Fruit fly (Drosophila melanogaster): Measurements from ENCODE around the gene Lcp65Ab2.

Lcp65Ab2 gene

dm6 chr3L:6192822-6193555 lies 46.5 kb downstream of the Lcp65Ab2 start, which contains the start of the genes Sf3b6 and Tnpo (continued):
- TF ChIP-seq CG10321 (GFP tag; IDR thresholded peaks at IDR 0.05) = no peak
- peak; percentile 79 for TF ChIP-seq CG8290 (GFP tag; optimal IDR thresholded peaks at IDR 0.05)
- peak in 1 of 2 experiments; percentile 66 for TF ChIP-seq CG8290 (tag; optimal IDR thresholded peaks at IDR 0.05)
- TF ChIP-seq sr (GFP tag; IDR thresholded peaks at IDR 0.05) = peak; percentile 8; the same call in 1 of the 3 replicates
- TF ChIP-seq CG6654 (GFP tag; optimal IDR thresholded peaks at IDR 0.05) = no peak
- TF ChIP-seq Myb (GFP tag; optimal IDR thresholded peaks at IDR 0.05) = peak; percentile 60
- TF ChIP-seq shn (GFP tag; optimal IDR thresholded peaks at IDR 0.05) = peak; percentile 62
- TF ChIP-seq MESR4 (GFP tag; optimal IDR thresholded peaks at IDR 0.05) = peak; percentile 53
- peak; percentile 62; the same call in 2 of the 3 replicates for TF ChIP-seq HLH4C (GFP tag; IDR thresholded peaks at IDR 0.05; ENCODE audit: partially characterized antibody)
- TF ChIP-seq bsh (GFP tag; optimal IDR thresholded peaks at IDR 0.05) = no peak
- TF ChIP-seq scrt (GFP tag; optimal IDR thresholded peaks at IDR 0.05) = peak; percentile 65
- TF ChIP-seq nmo (GFP tag; optimal IDR thresholded peaks at IDR 0.05) = peak; percentile 93
- TF ChIP-seq unc-4 (GFP tag; IDR thresholded peaks at IDR 0.05; ENCODE audit: partially characterized antibody) = peak; percentile 65
- TF ChIP-seq CG10979 (tag; optimal IDR thresholded peaks at IDR 0.05) = peak; percentile 71
- peak; percentile 89; the same call in 1 of the 2 replicates for TF ChIP-seq ranshi (GFP tag; IDR thresholded peaks at IDR 0.05)
- TF ChIP-seq NK7.1 (GFP tag; optimal IDR thresholded peaks at IDR 0.05) = peak; percentile 48
- TF ChIP-seq CG9727 (GFP tag; optimal IDR thresholded peaks at IDR 0.05) = peak; percentile 90
- peak; percentile 92 for TF ChIP-seq slbo (GFP tag; IDR thresholded peaks at IDR 0.05)
- peak; percentile 84 for TF ChIP-seq sisA (GFP tag; IDR thresholded peaks at IDR 0.05)
- TF ChIP-seq CG1024 (GFP tag; IDR thresholded peaks at IDR 0.05) = peak; percentile 41; the same call in 1 of the 2 replicates
- peak; percentile 70 for TF ChIP-seq Ada2b (GFP tag; IDR thresholded peaks at IDR 0.05)
- no peak for TF ChIP-seq CG11398 (GFP tag; optimal IDR thresholded peaks at IDR 0.05)
- TF ChIP-seq Taf1 (GFP tag; IDR thresholded peaks at IDR 0.05) = peak; percentile 68; the same call in 1 of the 2 replicates
- TF ChIP-seq slou (GFP tag; optimal IDR thresholded peaks at IDR 0.05) = peak; percentile 82
- TF ChIP-seq stc (GFP tag; IDR thresholded peaks at IDR 0.05) = peak; percentile 60; the same call in 1 of the 2 replicates
- peak; percentile 44 for TF ChIP-seq CG12744 (GFP tag; optimal IDR thresholded peaks at IDR 0.05)
- TF ChIP-seq Hr39 (optimal IDR thresholded peaks at IDR 0.05) = no peak
- peak; percentile 63; the same call in 1 of the 2 replicates for TF ChIP-seq Oaz (GFP tag; IDR thresholded peaks at IDR 0.05)
- TF ChIP-seq CG12769 (tag; optimal IDR thresholded peaks at IDR 0.05) = no peak
- TF ChIP-seq dmrt99B (tag; optimal IDR thresholded peaks at IDR 0.05) = no peak
- TF ChIP-seq CoRest (tag; optimal IDR thresholded peaks at IDR 0.05) = peak; percentile 93
- TF ChIP-seq pros (GFP tag; optimal IDR thresholded peaks at IDR 0.05) = no peak
- TF ChIP-seq Hsf (GFP tag; optimal IDR thresholded peaks at IDR 0.05) = peak; percentile 84
- peak; percentile 92 for TF ChIP-seq CG13775 (GFP tag; optimal IDR thresholded peaks at IDR 0.05)
- no peak for TF ChIP-seq CG1603 (tag; optimal IDR thresholded peaks at IDR 0.05)
- peak; percentile 80 for TF ChIP-seq CG10267 (tag; optimal IDR thresholded peaks at IDR 0.05)
- peak; percentile 24; the same call in 1 of the 2 replicates for TF ChIP-seq Poxn (GFP tag; IDR thresholded peaks at IDR 0.05)
- no peak for TF ChIP-seq repo (GFP tag; optimal IDR thresholded peaks at IDR 0.05)
- TF ChIP-seq Dip2 (GFP tag; IDR thresholded peaks at IDR 0.05) = no peak
- TF ChIP-seq Opbp (GFP tag; IDR thresholded peaks at IDR 0.05; ENCODE audit: partially characterized antibody) = no peak
- TF ChIP-seq CG12391 (tag; optimal IDR thresholded peaks at IDR 0.05) = peak; percentile 91
- TF ChIP-seq fu2 (GFP tag; optimal IDR thresholded peaks at IDR 0.05) = peak; percentile 70
- TF ChIP-seq Deaf1 (tag; optimal IDR thresholded peaks at IDR 0.05) = peak; percentile 55
- peak; percentile 73; the same call in 2 of the 3 replicates for TF ChIP-seq ci (GFP tag; IDR thresholded peaks at IDR 0.05)
- peak; percentile 88 for TF ChIP-seq vvl (GFP tag; IDR thresholded peaks at IDR 0.05)
- peak; percentile 80 for TF ChIP-seq CG7372 (GFP tag; IDR thresholded peaks at IDR 0.05)
- peak; percentile 9 for TF ChIP-seq luna (GFP tag; optimal IDR thresholded peaks at IDR 0.05)
- peak; percentile 75 for TF ChIP-seq Mad (GFP tag; optimal IDR thresholded peaks at IDR 0.05)
- TF ChIP-seq Fer2 (tag; optimal IDR thresholded peaks at IDR 0.05) = peak; percentile 69
- TF ChIP-seq ind (GFP tag; optimal IDR thresholded peaks at IDR 0.05) = peak; percentile 86

All from whole organism, embryonic.